Worm (Caenorhabditis elegans) whole organism, L2 larva: ENCODE measurements around the gene flp-6.

Source experiments
- C34F6.9 ChIP-seq: fragments of 150-350 bp; optimal IDR thresholded peaks from 2 replicates; lab custom pipeline; 2014; ENCODE audit warnings: missing biosample characterization, missing genetic modification characterization
- F13H6.1 ChIP-seq: sonication (generic microtip); optimal IDR thresholded peaks from 2 replicates; lab custom pipeline; 2016; ENCODE audit warnings: missing genetic modification characterization, missing compliant biosample characterization
- R02D3.7 ChIP-seq: fragments of 150-350 bp; optimal IDR thresholded peaks from 2 replicates; lab custom pipeline; 2014; ENCODE audit warnings: missing biosample characterization, missing genetic modification characterization
- Y55F3AM.14 ChIP-seq: fragments of 200-800 bp; sonication (Bioruptor generic); optimal IDR thresholded peaks from 2 replicates; lab custom pipeline; 2018; ENCODE audit warnings: mild to moderate bottlenecking, missing genetic modification characterization, missing compliant biosample characterization
- ZK546.5 ChIP-seq: sonication (generic microtip); optimal IDR thresholded peaks from 2 replicates; lab custom pipeline; 2017; ENCODE audit warnings: missing biosample characterization, missing genetic modification characterization
- alr-1 ChIP-seq: fragments of 150-350 bp; optimal IDR thresholded peaks from 2 replicates; lab custom pipeline; 2014; ENCODE audit warnings: missing biosample characterization, missing genetic modification characterization
- aly-2 ChIP-seq: fragments of 150-350 bp; optimal IDR thresholded peaks from 2 replicates; lab custom pipeline; 2014; ENCODE audit warnings: missing biosample characterization, missing genetic modification characterization
- blmp-1 ChIP-seq: sonication (generic microtip); optimal IDR thresholded peaks from 2 replicates; lab custom pipeline; 2017; ENCODE audit warnings: missing genetic modification characterization, mild to moderate bottlenecking, missing compliant biosample characterization, antibody characterized with exemption, moderate library complexity; ENCODE audit not compliant: insufficient read depth
- ceh-16 ChIP-seq: fragments of 150-350 bp; optimal IDR thresholded peaks from 2 replicates; lab custom pipeline; 2014; ENCODE audit warnings: missing biosample characterization, missing genetic modification characterization
- ceh-82 ChIP-seq: fragments of 150-350 bp; optimal IDR thresholded peaks from 2 replicates; lab custom pipeline; 2014; ENCODE audit warnings: missing biosample characterization, missing genetic modification characterization
- crh-2 ChIP-seq: sonication (generic microtip); optimal IDR thresholded peaks from 2 replicates; lab custom pipeline; 2017; ENCODE audit warnings: missing biosample characterization, missing genetic modification characterization
- dmd-4 ChIP-seq: sonication (generic microtip); optimal IDR thresholded peaks from 2 replicates; lab custom pipeline; 2017; ENCODE audit warnings: missing biosample characterization, missing genetic modification characterization
- egl-27 ChIP-seq: sonication (generic microtip); optimal IDR thresholded peaks from 3 replicates; lab custom pipeline; 2017; ENCODE audit warnings: missing biosample characterization, missing genetic modification reagents, missing genetic modification characterization
- elt-1 ChIP-seq: fragments of 150-350 bp; optimal IDR thresholded peaks from 2 replicates; lab custom pipeline; 2014; ENCODE audit warnings: missing biosample characterization, missing genetic modification characterization
- fos-1 ChIP-seq: fragments of 150-350 bp; optimal IDR thresholded peaks from 2 replicates; lab custom pipeline; 2014; ENCODE audit warnings: missing biosample characterization, missing genetic modification characterization
- gmeb-1 ChIP-seq: fragments of 150-350 bp; optimal IDR thresholded peaks from 2 replicates; lab custom pipeline; 2014; ENCODE audit warnings: missing biosample characterization, missing genetic modification characterization
- lin-11 ChIP-seq: fragments of 150-350 bp; sonication (generic microtip); optimal IDR thresholded peaks from 2 replicates; lab custom pipeline; 2014; ENCODE audit warnings: missing biosample characterization, missing genetic modification characterization, inconsistent platforms, mixed read lengths
- lin-13 ChIP-seq: fragments of 150-350 bp; optimal IDR thresholded peaks from 2 replicates; lab custom pipeline; 2014; ENCODE audit warnings: missing biosample characterization, missing genetic modification reagents, missing genetic modification characterization
- lin-39 ChIP-seq: fragments of 150-350 bp; optimal IDR thresholded peaks from 2 replicates; lab custom pipeline; 2014; ENCODE audit warnings: missing biosample characterization, missing genetic modification reagents, missing genetic modification characterization
- lsy-2 ChIP-seq, 2 experiments: fragments of 150-350 bp in 1 of 2; sonication (generic microtip) in 1 of 2; optimal IDR thresholded peaks; 2 replicates each; lab custom pipeline; 2014 to 2017; ENCODE audit warnings: missing biosample characterization in 2 of 2, missing genetic modification characterization in 2 of 2
- mab-5 ChIP-seq: fragments of 150-350 bp; optimal IDR thresholded peaks from 2 replicates; lab custom pipeline; 2014; ENCODE audit warnings: missing biosample characterization, missing genetic modification characterization
- mbf-1 ChIP-seq: sonication (generic microtip); optimal IDR thresholded peaks from 2 replicates; lab custom pipeline; 2017; ENCODE audit warnings: missing biosample characterization, missing genetic modification characterization
- mdl-1 ChIP-seq, 2 experiments: fragments of 150-350 bp in 1 of 2; sonication (generic microtip) in 1 of 2; optimal IDR thresholded peaks; 2 replicates each; lab custom pipeline; 2017; ENCODE audit warnings: missing biosample characterization in 2 of 2, missing genetic modification characterization in 2 of 2
- nhr-10 ChIP-seq: sonication (generic microtip); optimal IDR thresholded peaks from 2 replicates; lab custom pipeline; 2017; ENCODE audit warnings: missing biosample characterization, missing genetic modification characterization
- nhr-11 ChIP-seq: fragments of 150-350 bp; optimal IDR thresholded peaks from 2 replicates; lab custom pipeline; 2014; ENCODE audit warnings: missing biosample characterization, missing genetic modification characterization
- nhr-12 ChIP-seq: fragments of 150-350 bp; optimal IDR thresholded peaks from 2 replicates; lab custom pipeline; 2014; ENCODE audit warnings: missing biosample characterization, missing genetic modification characterization
- nhr-129 ChIP-seq: fragments of 150-350 bp; optimal IDR thresholded peaks from 2 replicates; lab custom pipeline; 2014; ENCODE audit warnings: missing biosample characterization, missing genetic modification characterization
- nhr-21 ChIP-seq: fragments of 150-350 bp; optimal IDR thresholded peaks from 2 replicates; lab custom pipeline; 2014; ENCODE audit warnings: missing biosample characterization, missing genetic modification characterization
- nhr-23 ChIP-seq: fragments of 150-350 bp; optimal IDR thresholded peaks from 2 replicates; lab custom pipeline; 2014; ENCODE audit warnings: missing biosample characterization, missing genetic modification reagents, missing genetic modification characterization
- nhr-237 ChIP-seq: fragments of 150-350 bp; optimal IDR thresholded peaks from 2 replicates; lab custom pipeline; 2014; ENCODE audit warnings: missing biosample characterization, missing genetic modification characterization
- nhr-25 ChIP-seq: fragments of 150-350 bp; sonication (generic microtip); optimal IDR thresholded peaks from 3 replicates; lab custom pipeline; 2014; ENCODE audit warnings: missing biosample characterization, missing genetic modification characterization
- nhr-77 ChIP-seq: fragments of 150-350 bp; optimal IDR thresholded peaks from 2 replicates; lab custom pipeline; 2014; ENCODE audit warnings: missing biosample characterization, missing genetic modification characterization
- peb-1 ChIP-seq: fragments of 150-350 bp; optimal IDR thresholded peaks from 2 replicates; lab custom pipeline; 2014; ENCODE audit warnings: missing biosample characterization, missing genetic modification characterization
- sem-4 ChIP-seq: fragments of 150-350 bp; optimal IDR thresholded peaks from 2 replicates; lab custom pipeline; 2014; ENCODE audit warnings: missing biosample characterization, missing genetic modification reagents, missing genetic modification characterization
- sma-3 ChIP-seq: sonication (generic microtip); optimal IDR thresholded peaks from 2 replicates; lab custom pipeline; 2016; ENCODE audit warnings: missing genetic modification reagents, missing genetic modification characterization, missing compliant biosample characterization
- sma-9 ChIP-seq, 2 experiments: fragments of 150-350 bp in 1 of 2; sonication (generic microtip) in 1 of 2; optimal IDR thresholded peaks; 2 replicates each; lab custom pipeline; 2014 to 2016; ENCODE audit warnings: missing genetic modification characterization in 2 of 2, mild to moderate bottlenecking in 1 of 2, missing biosample characterization in 1 of 2, missing compliant biosample characterization in 1 of 2, missing genetic modification reagents in 1 of 2, moderate library complexity in 1 of 2
- snpc-4 ChIP-seq: fragments of 150-350 bp; optimal IDR thresholded peaks from 2 replicates; lab custom pipeline; 2014; ENCODE audit warnings: missing biosample characterization, missing genetic modification characterization
- unc-39 ChIP-seq: fragments of 150-350 bp; optimal IDR thresholded peaks from 2 replicates; lab custom pipeline; 2014; ENCODE audit warnings: missing biosample characterization, missing genetic modification characterization
- unc-62 ChIP-seq: fragments of 150-350 bp; optimal IDR thresholded peaks from 2 replicates; lab custom pipeline; 2014; ENCODE audit warnings: missing biosample characterization, missing genetic modification reagents, missing genetic modification characterization
- zag-1 ChIP-seq: fragments of 150-350 bp; optimal IDR thresholded peaks from 2 replicates; lab custom pipeline; 2014; ENCODE audit warnings: missing biosample characterization, missing genetic modification characterization
- ztf-1 ChIP-seq: fragments of 200-800 bp; sonication (Bioruptor generic); conservative IDR thresholded peaks from 2 replicates; pipeline ENCODE4 v1.3.6; 2022; ENCODE audit warnings: missing genetic modification characterization, missing compliant biosample characterization
- ztf-11 ChIP-seq: sonication (generic microtip); optimal IDR thresholded peaks from 2 replicates; lab custom pipeline; 2017; ENCODE audit warnings: missing biosample characterization, missing genetic modification characterization
- ztf-4 ChIP-seq: fragments of 150-350 bp; optimal IDR thresholded peaks from 2 replicates; lab custom pipeline; 2014; ENCODE audit warnings: missing biosample characterization, missing genetic modification characterization

Gene flp-6

DNA sequence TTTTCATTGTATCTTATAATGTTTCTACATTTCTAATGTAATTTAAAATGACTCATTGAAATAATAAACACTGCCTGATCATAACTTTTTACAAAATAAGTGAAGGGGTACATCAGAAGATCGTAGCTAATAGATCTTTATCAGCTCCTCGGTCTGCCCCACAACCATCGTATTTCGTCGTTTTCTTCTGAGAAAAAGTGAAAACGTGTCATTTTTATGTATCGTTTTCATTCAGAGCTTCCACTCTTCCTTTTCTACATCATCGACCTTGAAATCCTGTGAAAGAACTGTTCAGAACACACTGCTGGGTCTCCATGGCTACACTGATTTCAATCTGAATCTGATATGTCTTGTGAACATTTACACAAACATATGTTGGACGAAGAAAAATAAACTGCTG, 27.5 kb downstream of the flp-6 start:
- TF ChIP-seq nhr-25 (no peak), R02D3.7 (tag; lab: Kevin White, UChicago) (no peak), blmp-1 (peak; percentile 42), ceh-82 (no peak), mdl-1 (tag; optimal IDR thresholded peaks at IDR 0.05; lab: Kevin White, UChicago) (no peak), ztf-1 (GFP tag; lab: Robert Waterston, UW) (no peak), nhr-12 (tag; lab: Kevin White, UChicago) (no peak), nhr-11 (tag; lab: Kevin White, UChicago) (no peak), unc-39 (tag; lab: Kevin White, UChicago) (no peak)

DNA sequence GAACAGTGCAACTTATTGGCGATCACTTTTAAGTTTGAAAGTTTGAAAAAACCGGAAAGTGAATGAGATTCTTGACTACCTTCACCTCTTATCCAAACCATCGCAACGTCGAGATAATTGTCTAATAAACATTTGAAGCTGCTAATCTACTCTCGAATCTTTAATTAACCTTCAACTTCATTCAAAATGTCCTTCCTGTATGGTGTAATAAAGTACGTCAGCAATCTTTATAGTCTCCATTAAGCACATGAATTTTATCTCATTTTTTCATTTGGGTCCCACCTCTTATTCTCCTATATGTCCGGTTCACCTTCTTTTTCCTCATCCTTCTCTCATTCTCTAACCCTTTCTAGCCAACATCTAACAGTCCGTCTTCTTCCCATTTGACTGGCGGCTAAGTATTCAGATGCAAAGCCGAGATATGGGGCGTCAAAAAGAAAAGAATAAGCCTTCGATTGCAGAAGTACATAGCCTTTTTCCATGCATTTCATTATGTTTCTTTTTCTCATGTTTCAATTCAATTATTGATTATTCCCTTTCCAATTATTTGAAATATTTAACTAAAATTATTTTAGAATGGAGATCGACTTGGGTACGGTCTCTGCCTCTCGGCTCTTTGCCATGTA, 29.2 kb downstream of the flp-6 start, which contains the start of gene swt-5:
Gene swt-5 (plus strand): TSS at position 576 of the 626 bp plus-strand sequence.
- TF ChIP-seq nhr-11 (tag; lab: Kevin White, UChicago) (no peak), dmd-4 (tag; lab: Kevin White, UChicago) (no peak), nhr-77 (no peak), ztf-11 (tag; lab: Kevin White, UChicago) (no peak), nhr-10 (tag; lab: Kevin White, UChicago) (no peak), nhr-12 (tag; lab: Kevin White, UChicago) (no peak), aly-2 (tag; lab: Kevin White, UChicago) (no peak), ceh-16 (tag; lab: Kevin White, UChicago) (no peak), ZK546.5 (tag; lab: Kevin White, UChicago) (no peak), mbf-1 (tag; lab: Kevin White, UChicago) (no peak), mab-5 (tag; lab: Kevin White, UChicago) (no peak), egl-27 (tag; lab: Kevin White, UChicago) (no peak), nhr-25 (no peak)

DNA sequence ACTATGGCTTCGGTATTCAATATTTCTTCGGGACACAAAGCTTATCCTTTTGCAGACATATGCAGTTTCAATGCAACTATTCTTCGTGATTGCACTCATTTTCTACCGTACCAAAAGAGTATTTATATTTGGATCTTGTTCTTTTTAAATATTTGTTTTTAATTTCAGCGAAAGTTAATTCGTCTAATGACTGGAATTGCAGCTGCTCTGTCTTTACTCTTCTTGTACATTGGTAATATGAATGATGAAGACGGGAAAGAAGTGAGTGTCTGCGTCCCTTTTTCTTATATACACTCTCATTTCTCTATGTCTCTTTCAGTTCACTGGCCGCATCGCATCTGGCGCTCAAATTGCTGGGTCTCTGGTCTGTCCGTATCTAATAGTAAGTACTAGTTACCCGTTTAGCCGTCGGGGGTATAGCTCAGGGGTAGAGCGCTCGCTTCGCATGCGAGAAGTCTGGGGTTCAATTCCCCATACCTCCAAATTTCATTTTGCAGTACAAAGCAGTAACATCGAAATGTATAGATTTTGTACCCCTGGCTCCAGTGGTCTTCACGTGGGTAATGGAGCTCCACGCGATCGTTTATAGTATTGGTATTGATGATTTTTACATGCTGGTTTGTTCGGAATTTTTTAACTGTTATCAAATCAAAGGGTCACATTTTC, 31.5 kb downstream of the flp-6 start:
- TF ChIP-seq lsy-2 (tag; optimal IDR thresholded peaks at IDR 0.05; lab: Kevin White, UChicago) (peak; percentile 54 to 56), sma-3 (GFP tag; lab: Kevin White, UChicago) (peak; percentile 75), nhr-11 (tag; lab: Kevin White, UChicago) (no peak), lin-11 (tag; lab: Kevin White, UChicago) (peak; percentile 51), nhr-10 (tag; lab: Kevin White, UChicago) (peak; percentile 4), F13H6.1 (tag; lab: Kevin White, UChicago) (peak; percentile 57), zag-1 (tag; lab: Kevin White, UChicago) (no peak), peb-1 (no peak), nhr-25 (peak; percentile 54), aly-2 (tag; lab: Kevin White, UChicago) (no peak), blmp-1 (no peak), nhr-21 (peak; percentile 71), lin-39 (tag; lab: Kevin White, UChicago) (no peak), ztf-1 (GFP tag; lab: Robert Waterston, UW) (no peak), nhr-23 (no peak), nhr-129 (tag; lab: Kevin White, UChicago) (peak; percentile 76), C34F6.9 (tag; lab: Kevin White, UChicago) (peak; percentile 53), ztf-4 (tag; lab: Kevin White, UChicago) (peak; percentile 45), ceh-16 (tag; lab: Kevin White, UChicago) (peak; percentile 48), ceh-82 (no peak), nhr-77 (no peak), R02D3.7 (tag; lab: Kevin White, UChicago) (no peak), alr-1 (tag; lab: Kevin White, UChicago) (no peak), gmeb-1 (tag; lab: Kevin White, UChicago) (peak; percentile 66), mab-5 (tag; lab: Kevin White, UChicago) (no peak), elt-1 (tag; lab: Kevin White, UChicago) (no peak), sma-9 (GFP tag; optimal IDR thresholded peaks at IDR 0.05; lab: Kevin White, UChicago) (peak; percentile 59), sma-9 (tag; optimal IDR thresholded peaks at IDR 0.05; lab: Kevin White, UChicago) (no peak), lin-13 (GFP tag; lab: Kevin White, UChicago) (peak; percentile 54), unc-39 (tag; lab: Kevin White, UChicago) (no peak), sem-4 (tag; lab: Kevin White, UChicago) (peak; percentile 34), dmd-4 (tag; lab: Kevin White, UChicago) (no peak), Y55F3AM.14 (GFP tag; lab: Kevin White, UChicago) (peak; percentile 60), egl-27 (tag; lab: Kevin White, UChicago) (peak; percentile 67), mdl-1 (tag; optimal IDR thresholded peaks at IDR 0.05; lab: Kevin White, UChicago) (no peak), fos-1 (tag; lab: Kevin White, UChicago) (peak; percentile 44), snpc-4 (tag; lab: Kevin White, UChicago) (peak; percentile 95), unc-62 (GFP tag; lab: Kevin White, UChicago) (no peak), ZK546.5 (tag; lab: Kevin White, UChicago) (no peak), nhr-237 (tag; lab: Kevin White, UChicago) (no peak), crh-2 (tag; lab: Kevin White, UChicago) (peak; percentile 38)
- TF ChIP-seq, all 48 proteins: peak for 20
